Worm (Caenorhabditis elegans) whole organism, L4/young adult: ENCODE measurements around the gene lys-4.

Source experiments
- W03F9.2 ChIP-seq: fragments of 150-350 bp; optimal IDR thresholded peaks from 2 replicates; lab custom pipeline; 2014; ENCODE audit warnings: missing biosample characterization, missing genetic modification characterization
- dao-5 ChIP-seq: sonication (generic microtip); optimal IDR thresholded peaks from 2 replicates; lab custom pipeline; 2016; ENCODE audit warnings: missing genotype, missing genetic modification characterization, moderate library complexity, missing compliant biosample characterization
- him-1 ChIP-seq: sonication (generic microtip); optimal IDR thresholded peaks from 2 replicates; lab custom pipeline; 2016; ENCODE audit warnings: missing genotype, missing genetic modification reagents, missing genetic modification characterization, missing compliant biosample characterization

Gene lys-4

ce11 chrIV:11623060-11623459 lies at the start of gene lys-4:
TSS of gene lys-4 (minus strand) at chrIV:11623174.
- TF ChIP-seq W03F9.2 (tag; lab: Kevin White, UChicago) = no peak
- no peak for TF ChIP-seq him-1
- TF ChIP-seq dao-5 (tag; lab: Kevin White, UChicago) = no peak

ce11 chrIV:11668001-11668400 lies 45.0 kb upstream of the lys-4 start, which contains the start of gene atg-4.2:
TSS of gene atg-4.2 (plus strand) at chrIV:11668024.
- TF ChIP-seq dao-5 (tag; lab: Kevin White, UChicago) (no peak), W03F9.2 (tag; lab: Kevin White, UChicago) (no peak), him-1 (no peak)

ce11 chrIV:11665010-11665409 lies 42.0 kb upstream of the lys-4 start, which contains the start of gene ZK809.9:
TSS of gene ZK809.9 (plus strand) at chrIV:11665310.
- no peak for TF ChIP-seq W03F9.2 (tag; lab: Kevin White, UChicago)
- TF ChIP-seq dao-5 (tag; lab: Kevin White, UChicago) = no peak
- TF ChIP-seq him-1 = no peak

- TF ChIP-seq him-1 (no peak), dao-5 (tag; lab: Kevin White, UChicago) (no peak)
These were observed 36.9 kb upstream of the lys-4 start, which contains the start of gene ZK792.1 for ce11 chrIV:11659794-11660312. TSS of gene ZK792.1 (plus strand) at chrIV:11659844.

ce11 chrIV:11656144-11656780 lies 33.3 kb upstream of the lys-4 start, which contains the start of gene ZK809.5:
TSS of gene ZK809.5 (plus strand) at chrIV:11656730.
- no peak for TF ChIP-seq him-1
- TF ChIP-seq W03F9.2 (tag; lab: Kevin White, UChicago) = no peak
- no peak for TF ChIP-seq dao-5 (tag; lab: Kevin White, UChicago)

ce11 chrIV:11655370-11655769 lies 32.4 kb upstream of the lys-4 start, which contains the start of gene ent-1:
TSS of gene ent-1 (minus strand) at chrIV:11655470.
- no peak for TF ChIP-seq him-1
- no peak for TF ChIP-seq dao-5 (tag; lab: Kevin White, UChicago)
- no peak for TF ChIP-seq W03F9.2 (tag; lab: Kevin White, UChicago)

- TF ChIP-seq W03F9.2 (tag; lab: Kevin White, UChicago) (no peak), dao-5 (tag; lab: Kevin White, UChicago) (no peak), him-1 (no peak)
These were observed 29.0 kb upstream of the lys-4 start, which contains the start of the genes acl-3 and ndub-6 for ce11 chrIV:11651965-11652453. TSS of gene acl-3 (minus strand) at chrIV:11652023. TSS of gene ndub-6 (plus strand) at chrIV:11652403.

ce11 chrIV:11650344-11650743 lies 27.4 kb upstream of the lys-4 start:
- TF ChIP-seq dao-5 (tag; lab: Kevin White, UChicago) (no peak), W03F9.2 (tag; lab: Kevin White, UChicago) (no peak), him-1 (no peak)

ce11 chrIV:11649031-11649430 lies 26.1 kb upstream of the lys-4 start, which contains the start of gene ZK809.8:
TSS of gene ZK809.8 (minus strand) at chrIV:11649064.
- TF ChIP-seq dao-5 (tag; lab: Kevin White, UChicago) = no peak
- no peak for TF ChIP-seq W03F9.2 (tag; lab: Kevin White, UChicago)
- no peak for TF ChIP-seq him-1

- TF ChIP-seq W03F9.2 (tag; lab: Kevin White, UChicago) (no peak), him-1 (no peak), dao-5 (tag; lab: Kevin White, UChicago) (no peak)
These were observed 23.9 kb upstream of the lys-4 start for ce11 chrIV:11646908-11647307.

ce11 chrIV:11645354-11645753 lies 22.4 kb upstream of the lys-4 start:
- TF ChIP-seq W03F9.2 (tag; lab: Kevin White, UChicago) (no peak), dao-5 (tag; lab: Kevin White, UChicago) (no peak)

ce11 chrIV:11644705-11645104 lies 21.7 kb upstream of the lys-4 start:
- TF ChIP-seq him-1 = no peak
- TF ChIP-seq dao-5 (tag; lab: Kevin White, UChicago) = no peak
- TF ChIP-seq W03F9.2 (tag; lab: Kevin White, UChicago) = no peak

- no peak for TF ChIP-seq dao-5 (tag; lab: Kevin White, UChicago)
- TF ChIP-seq him-1 = no peak
- TF ChIP-seq W03F9.2 (tag; lab: Kevin White, UChicago) = no peak
These were observed 20.9 kb upstream of the lys-4 start, which contains the start of gene prx-2 for ce11 chrIV:11643829-11644228. TSS of gene prx-2 (plus strand) at chrIV:11644129.

- TF ChIP-seq him-1 (no peak), dao-5 (tag; lab: Kevin White, UChicago) (no peak), W03F9.2 (tag; lab: Kevin White, UChicago) (no peak)
These were observed 18.8 kb upstream of the lys-4 start, which contains the start of gene ZK809.1 for ce11 chrIV:11641802-11642201. TSS of gene ZK809.1 (plus strand) at chrIV:11642102.
